Worm (Caenorhabditis elegans) whole organism, L4 larva: ENCODE measurements around the gene M03C11.3.

Experiments
- attf-4 ChIP-seq: sonication (generic microtip); optimal IDR thresholded peaks from 3 replicates; lab custom pipeline; 2017; ENCODE audit warnings: missing biosample characterization, missing genetic modification characterization
- madf-9 ChIP-seq: fragments of 200-800 bp; sonication (Bioruptor generic); conservative IDR thresholded peaks from 2 replicates; pipeline ENCODE4 v1.3.6; 2022; ENCODE audit warnings: missing genetic modification reagents, missing genetic modification characterization, missing compliant biosample characterization
- nhr-237 ChIP-seq: sonication (generic microtip); optimal IDR thresholded peaks from 2 replicates; lab custom pipeline; 2017; ENCODE audit warnings: missing biosample characterization, missing genetic modification characterization
- pha-4 ChIP-seq, 2 experiments: fragments of 150-350 bp in 1 of 2; fragments of 200-800 bp in 1 of 2; sonication (Bioruptor generic) in 1 of 2; IDR thresholded peaks in 1 of 2; optimal IDR thresholded peaks in 1 of 2; 2 replicates each; pipeline versions ENCODE4 v1.3.6 to Lab custom; 2014 to 2022; ENCODE audit warnings: missing genetic modification characterization in 2 of 2, missing genetic modification reagents in 2 of 2, missing biosample characterization in 1 of 2, missing compliant biosample characterization in 1 of 2
- set-16 ChIP-seq: fragments of 200-800 bp; sonication (Bioruptor generic); IDR thresholded peaks from 2 replicates; pipeline ENCODE4 v1.3.6; 2022; ENCODE audit warnings: missing genetic modification reagents, missing genetic modification characterization, missing compliant biosample characterization

DNA sequence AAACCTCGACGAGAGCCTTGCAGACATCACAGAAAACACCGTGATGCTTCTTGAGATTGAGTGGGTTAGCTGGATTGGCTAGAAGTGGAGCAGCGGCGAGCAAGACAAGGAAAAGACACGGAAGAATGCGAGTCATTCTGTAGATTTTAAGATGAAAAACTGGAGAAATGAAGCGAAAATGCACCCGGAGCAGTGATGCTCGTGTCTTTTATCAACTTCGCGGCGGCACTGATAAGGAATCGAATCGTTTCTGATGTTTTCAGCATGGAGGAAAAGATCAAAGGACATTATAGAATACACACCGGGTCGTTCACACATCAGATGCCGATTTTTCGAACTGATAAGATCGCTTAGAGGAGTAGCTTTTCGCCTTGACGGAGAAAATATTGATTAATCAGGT, 49.5 kb upstream of the M03C11.3 start, which contains the start of gene spp-1:
- TF ChIP-seq nhr-237 (tag; lab: Kevin White, UChicago) = no peak
- TF ChIP-seq attf-4 (tag; lab: Kevin White, UChicago) = no peak
- TF ChIP-seq set-16 (GFP tag; lab: Robert Waterston, UW) = no peak
- no peak for TF ChIP-seq pha-4 (GFP tag; IDR thresholded peaks at IDR 0.05; lab: Robert Waterston, UW)
- TF ChIP-seq pha-4 (tag; optimal IDR thresholded peaks at IDR 0.05; lab: Kevin White, UChicago) = no peak
- no peak for TF ChIP-seq madf-9 (GFP tag; lab: Robert Waterston, UW)
